Worm (Caenorhabditis elegans) whole organism, L1 larva: ENCODE data around the gene D1054.1.

Experiments
- ama-1 ChIP-seq: fragments of 150-350 bp; optimal IDR thresholded peaks from 2 replicates; lab custom pipeline; 2014
- fkh-10 ChIP-seq: sonication (generic microtip); optimal IDR thresholded peaks from 2 replicates; lab custom pipeline; 2017; ENCODE audit warnings: missing biosample characterization, missing genetic modification reagents, missing genetic modification characterization
- mep-1 ChIP-seq: fragments of 150-350 bp; optimal IDR thresholded peaks from 2 replicates; lab custom pipeline; 2014; ENCODE audit warnings: missing biosample characterization, missing genetic modification characterization
- tbx-2 ChIP-seq: sonication (generic microtip); optimal IDR thresholded peaks from 2 replicates; lab custom pipeline; 2016; ENCODE audit warnings: missing genetic modification characterization, missing compliant biosample characterization

ce11 chrV:10793498-10793897 is 23.5 kb upstream of the D1054.1 start, which contains the start of gene ule-3:
- TF ChIP-seq tbx-2, result no peak
- TF ChIP-seq ama-1 (lab: Kevin White, UChicago), result no peak
- no peak for TF ChIP-seq fkh-10
- no peak for TF ChIP-seq mep-1 (tag; lab: Kevin White, UChicago)
